Fruit fly (Drosophila melanogaster): Measurements from ENCODE around the gene pho.

dm6 chr4:1124494-1124780, 57.0 kb downstream of the pho start:
- TF ChIP-seq CG15336 (GFP tag; IDR thresholded peaks at IDR 0.05) (no peak), Blimp-1 (GFP tag; optimal IDR thresholded peaks at IDR 0.05) (no peak), esn (GFP tag; optimal IDR thresholded peaks at IDR 0.05) (no peak), Eip93F (GFP tag; optimal IDR thresholded peaks at IDR 0.05) (no peak), spab (GFP tag; optimal IDR thresholded peaks at IDR 0.05) (no peak), CG6792 (GFP tag; optimal IDR thresholded peaks at IDR 0.05) (no peak), fd85E (GFP tag; optimal IDR thresholded peaks at IDR 0.05) (no peak)

All from whole organism, prepupa.